Fruit fly (Drosophila melanogaster) whole organism, pupa: ENCODE measurements around the gene DIP-gamma.

Source experiments
- CG10348 ChIP-seq: fragments of 200-800 bp; sonication (Bioruptor generic); IDR thresholded peaks from 2 replicates; pipeline ENCODE4 v1.3.6; 2022; ENCODE audit warnings: missing biosample characterization, missing genetic modification characterization
- CG12605 ChIP-seq: fragments of 200-800 bp; sonication (Bioruptor generic); IDR thresholded peaks from 2 replicates; pipeline ENCODE4 v1.3.6; 2022; ENCODE audit warnings: missing biosample characterization, missing genetic modification characterization
- CG14655 ChIP-seq: fragments of 200-800 bp; sonication (Bioruptor generic); optimal IDR thresholded peaks from 3 replicates; lab custom pipeline; 2017; ENCODE audit warnings: mild to moderate bottlenecking, missing biosample characterization, missing genetic modification reagents, missing genetic modification characterization
- CG32121 ChIP-seq: fragments of 200-800 bp; sonication (Bioruptor generic); IDR thresholded peaks from 2 replicates; pipeline ENCODE4 v1.3.6; 2022; ENCODE audit warnings: missing biosample characterization, missing genetic modification characterization
- CG34367 ChIP-seq: fragments of 200-800 bp; sonication (Bioruptor generic); optimal IDR thresholded peaks from 2 replicates; lab custom pipeline; 2018; ENCODE audit warnings: missing biosample characterization, mild to moderate bottlenecking, missing genetic modification characterization
- CG4496 ChIP-seq: fragments of 200-800 bp; sonication (Bioruptor generic); IDR thresholded peaks from 3 replicates; pipeline ENCODE4 v1.3.6; 2022; ENCODE audit warnings: missing biosample characterization, missing genetic modification characterization
- CG9948 ChIP-seq: fragments of 200-800 bp; sonication (Bioruptor generic); optimal IDR thresholded peaks from 2 replicates; lab custom pipeline; 2018; ENCODE audit warnings: missing biosample characterization, mild to moderate bottlenecking, missing genetic modification characterization, moderate library complexity
- EcR ChIP-seq: fragments of 200-800 bp; sonication (Bioruptor generic); optimal IDR thresholded peaks from 3 replicates; lab custom pipeline; 2019; ENCODE audit warnings: missing biosample characterization, missing genetic modification characterization, mild to moderate bottlenecking, moderate library complexity, missing genetic modification reagents
- Ets98B ChIP-seq: fragments of 200-800 bp; sonication (Bioruptor generic); IDR thresholded peaks from 2 replicates; pipeline ENCODE4 v1.3.6; 2022; ENCODE audit warnings: missing biosample characterization, missing genetic modification characterization
- Pif1A ChIP-seq: fragments of 200-800 bp; sonication (Bioruptor generic); optimal IDR thresholded peaks from 3 replicates; lab custom pipeline; 2016; ENCODE audit warnings: missing biosample characterization, missing genetic modification characterization
- Snoo ChIP-seq: fragments of 200-800 bp; sonication (Bioruptor generic); optimal IDR thresholded peaks from 3 replicates; lab custom pipeline; 2017; ENCODE audit warnings: missing biosample characterization, mild to moderate bottlenecking, missing genetic modification characterization, inconsistent platforms
- fd96Ca ChIP-seq: fragments of 200-800 bp; sonication (Bioruptor generic); IDR thresholded peaks from 3 replicates; pipeline ENCODE4 v1.3.6; 2022; ENCODE audit warnings: missing biosample characterization, missing genetic modification characterization
- rn ChIP-seq: fragments of 200-800 bp; sonication (Bioruptor generic); IDR thresholded peaks from 2 replicates; pipeline ENCODE4 v1.3.6; 2022; ENCODE audit warnings: missing biosample characterization, missing genetic modification characterization

- TF ChIP-seq fd96Ca (GFP tag; lab: Robert Waterston, UW) (no peak), Pif1A (GFP tag; lab: Kevin White, UChicago) (peak; percentile 12), EcR (GFP tag; lab: Kevin White, UChicago) (no peak), rn (no peak), CG4496 (no peak), CG12605 (GFP tag; lab: Robert Waterston, UW) (no peak), CG14655 (peak; percentile 56), CG34367 (tag; lab: Kevin White, UChicago) (peak; percentile 1), CG10348 (GFP tag; lab: Robert Waterston, UW) (no peak), Snoo (tag; lab: Kevin White, UChicago) (no peak), CG32121 (no peak), Ets98B (GFP tag; lab: Robert Waterston, UW) (no peak), CG9948 (peak; percentile 23)
Measured at dm6 chr3R:28987596-28988378, 17.6 kb upstream of the DIP-gamma start.
